Fruit fly (Drosophila melanogaster) whole organism, embryonic: Measurements from ENCODE around the gene Btnd.
A peak's percentile ranks its signal among the peaks of the same experiment; 100 is the strongest.

Experiments used
- CG10267 ChIP-seq: fragments of 200-800 bp; sonication (Bioruptor generic); optimal IDR thresholded peaks from 2 replicates; lab custom pipeline; 2018; ENCODE audit warnings: missing biosample characterization, mild to moderate bottlenecking, missing genetic modification characterization, moderate library complexity
- CG11723 ChIP-seq: fragments of 200-800 bp; sonication (Bioruptor generic); optimal IDR thresholded peaks from 2 replicates; lab custom pipeline; 2017; ENCODE audit warnings: missing biosample characterization, mild to moderate bottlenecking, missing genetic modification characterization
- CG13424 ChIP-seq: fragments of 200-800 bp; sonication (Bioruptor generic); optimal IDR thresholded peaks from 2 replicates; lab custom pipeline; 2019; ENCODE audit warnings: missing biosample characterization, mild to moderate bottlenecking, missing genetic modification characterization, moderate library complexity
- CG14965 ChIP-seq: fragments of 200-800 bp; sonication (Bioruptor generic); optimal IDR thresholded peaks from 2 replicates; lab custom pipeline; 2016; ENCODE audit warnings: missing biosample characterization, missing genetic modification characterization, borderline replicate concordance
- CG15479 ChIP-seq: fragments of 200-800 bp; sonication (Bioruptor generic); optimal IDR thresholded peaks from 3 replicates; lab custom pipeline; 2019; ENCODE audit warnings: missing biosample characterization, mild to moderate bottlenecking, missing genetic modification characterization, moderate library complexity
- CG16779 ChIP-seq: fragments of 200-800 bp; sonication (Bioruptor generic); IDR thresholded peaks from 2 replicates; pipeline ENCODE4 v1.3.6; 2022; ENCODE audit warnings: missing biosample characterization, missing genetic modification characterization
- CG17829 ChIP-seq: fragments of 200-800 bp; optimal IDR thresholded peaks from 2 replicates; lab custom pipeline; 2019; ENCODE audit warnings: missing biosample characterization, mild to moderate bottlenecking, missing genetic modification characterization, moderate library complexity
- CG1832 ChIP-seq: fragments of 200-800 bp; sonication (Bioruptor generic); optimal IDR thresholded peaks from 2 replicates; lab custom pipeline; 2017; ENCODE audit warnings: missing biosample characterization, mild to moderate bottlenecking, missing genetic modification characterization, inconsistent platforms
- CG2116 ChIP-seq: fragments of 200-800 bp; sonication (Bioruptor generic); optimal IDR thresholded peaks from 3 replicates; lab custom pipeline; 2018; ENCODE audit warnings: missing biosample characterization, mild to moderate bottlenecking, missing genetic modification characterization
- CG2875 ChIP-seq: fragments of 200-800 bp; sonication (Bioruptor generic); optimal IDR thresholded peaks from 2 replicates; lab custom pipeline; 2017; ENCODE audit warnings: missing biosample characterization, mild to moderate bottlenecking, missing genetic modification characterization, missing genetic modification reagents
- CG5953 ChIP-seq: fragments of 200-800 bp; sonication (Bioruptor generic); IDR thresholded peaks from 2 replicates; pipeline ENCODE4 v1.3.6; 2022; ENCODE audit warnings: missing biosample characterization, missing genetic modification characterization
- CG6175 ChIP-seq: fragments of 200-800 bp; sonication (Bioruptor generic); IDR thresholded peaks from 3 replicates; pipeline ENCODE4 v1.3.6; 2022; ENCODE audit warnings: missing biosample characterization, missing genetic modification characterization
- CG7963 ChIP-seq: fragments of 200-800 bp; sonication (Bioruptor generic); IDR thresholded peaks from 3 replicates; pipeline ENCODE4 v1.3.6; 2022; ENCODE audit warnings: missing biosample characterization, missing genetic modification characterization; ENCODE audit not compliant: partially characterized antibody
- CG8089 ChIP-seq: fragments of 200-800 bp; sonication (Bioruptor generic); optimal IDR thresholded peaks from 3 replicates; lab custom pipeline; 2016; ENCODE audit warnings: missing biosample characterization, missing genetic modification characterization
- Camta ChIP-seq: fragments of 200-800 bp; sonication (Bioruptor generic); optimal IDR thresholded peaks from 2 replicates; lab custom pipeline; 2016; ENCODE audit warnings: missing biosample characterization, missing genetic modification characterization
- Dek ChIP-seq: fragments of 200-800 bp; sonication (Bioruptor generic); optimal IDR thresholded peaks from 3 replicates; lab custom pipeline; 2019; ENCODE audit warnings: missing biosample characterization, mild to moderate bottlenecking, missing genetic modification characterization, moderate library complexity
- Elba2 ChIP-seq: fragments of 200-800 bp; sonication (Bioruptor generic); optimal IDR thresholded peaks from 3 replicates; lab custom pipeline; 2016; ENCODE audit warnings: missing biosample characterization, missing genetic modification characterization
- HLH54F ChIP-seq: fragments of 200-800 bp; sonication (Bioruptor generic); optimal IDR thresholded peaks from 3 replicates; lab custom pipeline; 2016; ENCODE audit warnings: missing biosample characterization, missing genetic modification characterization
- Jarid2 ChIP-seq: fragments of 200-800 bp; sonication (Bioruptor generic); optimal IDR thresholded peaks from 3 replicates; lab custom pipeline; 2017; ENCODE audit warnings: mild to moderate bottlenecking, missing biosample characterization, missing genetic modification reagents, missing genetic modification characterization
- MESR4 ChIP-seq: fragments of 200-800 bp; sonication (Bioruptor generic); optimal IDR thresholded peaks from 2 replicates; lab custom pipeline; 2018; ENCODE audit warnings: missing biosample characterization, mild to moderate bottlenecking, missing genetic modification characterization, moderate library complexity
- Med ChIP-seq: fragments of 200-800 bp; sonication (Bioruptor generic); peaks from one replicate; lab custom pipeline; 2016; ENCODE audit warnings: missing biosample characterization, missing genetic modification characterization, mild to moderate bottlenecking, inconsistent platforms, moderate library complexity
- Oli ChIP-seq: fragments of 200-800 bp; sonication (Bioruptor generic); optimal IDR thresholded peaks from 2 replicates; lab custom pipeline; 2018; ENCODE audit warnings: missing biosample characterization, mild to moderate bottlenecking, missing genetic modification characterization, moderate library complexity
- abd-A ChIP-seq: fragments of 200-800 bp; sonication (Bioruptor generic); optimal IDR thresholded peaks from 3 replicates; lab custom pipeline; 2019; ENCODE audit warnings: missing biosample characterization, mild to moderate bottlenecking, missing genetic modification characterization, moderate library complexity
- aop ChIP-seq: fragments of 200-800 bp; sonication (Bioruptor generic); IDR thresholded peaks from 2 replicates; pipeline ENCODE4 v1.3.6; 2022; ENCODE audit warnings: missing biosample characterization, missing genetic modification characterization
- ara ChIP-seq: fragments of 200-800 bp; sonication (Bioruptor generic); IDR thresholded peaks from 2 replicates; pipeline ENCODE4 v1.3.6; 2022; ENCODE audit warnings: missing biosample characterization, missing genetic modification characterization
- cg ChIP-seq: fragments of 200-800 bp; sonication (Bioruptor generic); optimal IDR thresholded peaks from 3 replicates; lab custom pipeline; 2019; ENCODE audit warnings: missing biosample characterization, mild to moderate bottlenecking, missing genetic modification characterization, moderate library complexity
- ci ChIP-seq: fragments of 200-800 bp; sonication (Bioruptor generic); IDR thresholded peaks from 3 replicates; pipeline ENCODE4 v1.3.6; 2022; ENCODE audit warnings: missing biosample characterization, missing genetic modification characterization
- crol ChIP-seq: fragments of 200-800 bp; sonication (Bioruptor generic); IDR thresholded peaks from 2 replicates; pipeline ENCODE4 v1.3.6; 2022; ENCODE audit warnings: missing biosample characterization, missing genetic modification characterization
- danr ChIP-seq: fragments of 200-800 bp; sonication (Bioruptor generic); IDR thresholded peaks from 2 replicates; pipeline ENCODE4 v1.3.6; 2022; ENCODE audit warnings: missing biosample characterization, missing genetic modification characterization
- dm ChIP-seq: fragments of 200-800 bp; sonication (Bioruptor generic); optimal IDR thresholded peaks from 3 replicates; lab custom pipeline; 2016; ENCODE audit warnings: missing biosample characterization, missing genetic modification characterization
- fd102C ChIP-seq: fragments of 200-800 bp; sonication (Bioruptor generic); optimal IDR thresholded peaks from 2 replicates; lab custom pipeline; 2018; ENCODE audit warnings: missing biosample characterization, mild to moderate bottlenecking, missing genetic modification characterization, moderate library complexity
- fd3F ChIP-seq: fragments of 200-800 bp; sonication (Bioruptor generic); optimal IDR thresholded peaks from 2 replicates; lab custom pipeline; 2018; ENCODE audit warnings: missing biosample characterization, mild to moderate bottlenecking, missing genetic modification characterization, moderate library complexity
- gro ChIP-seq: fragments of 200-800 bp; sonication (Bioruptor generic); optimal IDR thresholded peaks from 2 replicates; lab custom pipeline; 2016; ENCODE audit warnings: missing biosample characterization, missing genetic modification characterization
- gt ChIP-seq: fragments of 200-800 bp; sonication (Bioruptor generic); IDR thresholded peaks from 2 replicates; pipeline ENCODE4 v1.3.6; 2022; ENCODE audit warnings: missing biosample characterization, missing genetic modification characterization
- insv ChIP-seq, 2 experiments: fragments of 200-800 bp; sonication (Bioruptor generic); optimal IDR thresholded peaks; 3 replicates each; lab custom pipeline; 2016 to 2018; ENCODE audit warnings: missing biosample characterization in 2 of 2, missing genetic modification characterization in 2 of 2
- lov ChIP-seq, 2 experiments: fragments of 200-800 bp in 1 of 2; fragments of >200 bp in 1 of 2; sonication (Bioruptor generic) in 1 of 2; IDR thresholded peaks in 1 of 2; optimal IDR thresholded peaks in 1 of 2; 2 replicates in 1 of 2; 3 replicates in 1 of 2; pipeline versions ENCODE4 v1.3.6 to Lab custom; 2017 to 2022; ENCODE audit warnings: missing biosample characterization in 1 of 2, missing genetic modification characterization in 1 of 2
- nerfin-1 ChIP-seq: fragments of 200-800 bp; sonication (Bioruptor generic); optimal IDR thresholded peaks from 3 replicates; lab custom pipeline; 2019; ENCODE audit warnings: missing biosample characterization, mild to moderate bottlenecking, missing genetic modification characterization, moderate library complexity
- pho ChIP-seq: fragments of 200-800 bp; sonication (Bioruptor generic); optimal IDR thresholded peaks from 2 replicates; lab custom pipeline; 2016; ENCODE audit warnings: missing biosample characterization, missing genetic modification characterization
- pnt ChIP-seq: fragments of 200-800 bp; sonication (Bioruptor generic); optimal IDR thresholded peaks from 3 replicates; lab custom pipeline; 2016; ENCODE audit warnings: missing biosample characterization, missing genetic modification characterization
- sens ChIP-seq: fragments of 200-800 bp; sonication (Bioruptor generic); peaks from one replicate; lab custom pipeline; 2016; ENCODE audit warnings: missing biosample characterization, missing genetic modification characterization
- slou ChIP-seq: fragments of 200-800 bp; sonication (Bioruptor generic); optimal IDR thresholded peaks from 3 replicates; lab custom pipeline; 2016; ENCODE audit warnings: missing biosample characterization, missing genetic modification characterization
- tap ChIP-seq: fragments of 200-800 bp; optimal IDR thresholded peaks from 3 replicates; lab custom pipeline; 2019; ENCODE audit warnings: missing biosample characterization, mild to moderate bottlenecking, missing genetic modification characterization, moderate library complexity
- zfh1 ChIP-seq: fragments of 200-800 bp; sonication (Bioruptor generic); IDR thresholded peaks from 3 replicates; pipeline ENCODE4 v1.3.6; 2022; ENCODE audit warnings: missing biosample characterization, missing genetic modification characterization

Gene Btnd

DNA sequence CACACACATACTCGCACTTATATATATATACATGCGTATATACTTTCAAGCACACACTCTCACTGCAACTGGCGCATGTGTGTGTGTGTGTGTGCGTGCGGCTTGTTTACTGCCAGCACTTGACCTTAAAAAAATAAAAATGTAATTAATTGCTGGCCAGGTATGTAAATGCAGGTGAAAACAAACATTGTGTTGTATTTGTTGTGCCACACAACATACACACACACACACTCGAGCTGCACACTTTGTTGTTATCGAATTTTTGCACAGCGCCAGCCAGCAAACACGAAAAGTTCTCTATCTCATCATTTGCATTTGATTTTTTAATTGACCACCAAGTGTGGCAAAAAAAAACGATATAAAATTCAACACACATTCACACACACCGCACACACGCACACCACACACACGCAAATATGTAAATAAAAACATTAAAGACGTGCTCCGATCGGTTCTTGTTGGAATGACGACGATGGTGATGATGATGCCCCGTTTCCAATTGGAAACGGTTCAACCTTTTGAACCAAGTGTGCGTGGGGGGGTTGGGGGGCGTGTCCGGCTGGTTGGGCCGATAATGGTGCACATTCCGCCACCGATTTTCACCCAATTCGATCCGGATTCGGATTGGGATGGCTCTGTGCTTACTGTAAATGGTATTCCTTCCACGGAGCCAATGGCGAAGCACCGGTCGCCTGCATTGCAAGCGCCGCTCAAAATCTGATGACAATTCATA lies 35.7 kb upstream of the Btnd start:
- TF ChIP-seq CG7963 (GFP tag; lab: Robert Waterston, UW) (no peak), ara (GFP tag; lab: Robert Waterston, UW) (no peak), aop (no peak), pnt (GFP tag; lab: Kevin White, UChicago) (no peak), CG2116 (GFP tag; lab: Kevin White, UChicago) (no peak), danr (GFP tag; lab: Robert Waterston, UW) (no peak), fd3F (GFP tag; lab: Kevin White, UChicago) (no peak), insv (GFP tag; optimal IDR thresholded peaks at IDR 0.05; lab: Kevin White, UChicago) (peak; percentile 84 to 95), ci (GFP tag; lab: Robert Waterston, UW) (peak; percentile 25; the same call in 1 of the 3 replicates), gro (GFP tag; lab: Kevin White, UChicago) (no peak), CG8089 (GFP tag; lab: Kevin White, UChicago) (no peak), CG2875 (no peak), MESR4 (GFP tag; lab: Kevin White, UChicago) (peak; percentile 30), slou (no peak), CG6175 (GFP tag; lab: Robert Waterston, UW) (no peak), tap (no peak), pho (GFP tag; lab: Kevin White, UChicago) (no peak), sens (GFP tag; lab: Kevin White, UChicago) (peak; percentile 37), abd-A (no peak), cg (peak; percentile 77), CG10267 (no peak), CG14965 (GFP tag; lab: Kevin White, UChicago) (no peak), Elba2 (GFP tag; lab: Kevin White, UChicago) (peak; percentile 83), zfh1 (no peak), CG5953 (GFP tag; lab: Robert Waterston, UW) (no peak), crol (GFP tag; lab: Robert Waterston, UW) (peak; percentile 67), CG17829 (no peak), gt (GFP tag; lab: Robert Waterston, UW) (no peak), dm (GFP tag; lab: Kevin White, UChicago) (no peak), CG1832 (GFP tag; lab: Kevin White, UChicago) (no peak), CG13424 (tag; lab: Kevin White, UChicago) (no peak), Camta (GFP tag; lab: Kevin White, UChicago) (no peak), CG16779 (GFP tag; lab: Robert Waterston, UW) (no peak), CG11723 (GFP tag; lab: Kevin White, UChicago) (no peak), Jarid2 (GFP tag; lab: Kevin White, UChicago) (peak; percentile 4), fd102C (GFP tag; lab: Kevin White, UChicago) (no peak), Dek (tag; lab: Kevin White, UChicago) (no peak), Med (GFP tag; lab: Kevin White, UChicago) (peak; percentile 60), nerfin-1 (tag; lab: Kevin White, UChicago) (peak; percentile 19), HLH54F (no peak), lov (optimal IDR thresholded peaks at IDR 0.05; lab: Kevin White, UChicago) (no peak), lov (GFP tag; IDR thresholded peaks at IDR 0.05; lab: Robert Waterston, UW) (no peak), CG15479 (no peak), Oli (tag; lab: Kevin White, UChicago) (no peak)
